Worm (Caenorhabditis elegans): Measurements from ENCODE around the gene clec-47.

The clec-47 gene

DNA sequence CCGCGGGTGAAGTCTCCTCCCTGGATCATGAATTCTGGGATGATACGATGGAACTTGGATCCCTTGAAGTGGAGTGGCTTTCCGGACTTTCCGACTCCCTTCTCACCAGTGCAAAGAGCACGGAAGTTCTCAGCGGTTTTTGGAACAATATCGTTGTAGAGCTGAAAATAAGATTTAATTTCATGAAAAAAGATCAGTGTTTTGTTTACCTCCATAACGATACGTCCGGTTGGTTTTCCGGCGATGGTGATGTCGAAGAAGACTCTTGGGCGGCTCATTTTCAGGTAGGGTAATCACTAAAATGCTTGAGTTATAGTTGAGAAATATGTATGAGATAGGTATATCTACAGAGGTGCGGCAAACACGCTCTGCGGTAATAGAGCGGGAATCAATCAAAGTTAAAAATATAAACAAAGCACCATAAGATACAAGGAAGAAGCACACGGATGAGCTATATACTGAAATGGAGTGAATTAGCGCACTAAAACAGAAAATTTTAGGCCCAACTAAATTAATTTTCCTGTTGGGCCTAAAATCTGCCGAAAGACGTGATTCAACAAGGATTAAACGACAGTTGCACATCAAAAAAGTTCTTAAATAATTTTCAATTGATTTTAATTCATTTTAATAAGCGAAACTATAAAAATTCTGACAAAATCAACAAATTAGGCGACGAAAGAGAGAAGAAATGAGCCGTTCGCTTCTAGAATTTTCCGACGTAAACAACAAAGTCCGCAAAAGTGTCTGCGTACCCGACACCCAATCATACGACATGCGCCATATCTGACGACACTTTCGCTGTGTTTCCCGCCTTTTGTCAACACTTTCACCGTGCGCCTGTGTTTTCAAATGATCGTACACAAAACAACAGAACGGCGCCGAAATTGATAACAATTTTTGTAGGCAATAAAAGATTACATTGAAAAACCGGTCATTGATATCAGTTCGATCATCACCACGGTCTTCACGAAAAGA lies 11.8 kb downstream of the clec-47 start, which contains the start of the genes cyn-7 and bath-36 (continued):
- peak in 1 of 2 experiments; percentile 75 for TF ChIP-seq lsy-2 (tag; optimal IDR thresholded peaks at IDR 0.05)
- no peak for TF ChIP-seq ces-1 (GFP tag; optimal IDR thresholded peaks at IDR 0.05)
- no peak for TF ChIP-seq tag-97 (GFP tag; IDR thresholded peaks at IDR 0.05)
- TF ChIP-seq T26A8.4 (GFP tag; IDR thresholded peaks at IDR 0.05), result peak; percentile 75
- TF ChIP-seq madf-9 (GFP tag; conservative IDR thresholded peaks at IDR 0.05), result no peak
- TF ChIP-seq attf-4 (tag; optimal IDR thresholded peaks at IDR 0.05), result no peak
- TF ChIP-seq zfp-2 (tag; optimal IDR thresholded peaks at IDR 0.05), result no peak
- no peak for TF ChIP-seq egl-27 (tag; optimal IDR thresholded peaks at IDR 0.05)
- peak; percentile 74 for TF ChIP-seq nhr-6 (tag; optimal IDR thresholded peaks at IDR 0.05)
- no peak for TF ChIP-seq ceh-62 (tag; optimal IDR thresholded peaks at IDR 0.05)
- TF ChIP-seq pqm-1 (tag; optimal IDR thresholded peaks at IDR 0.05), result peak; percentile 51

DNA sequence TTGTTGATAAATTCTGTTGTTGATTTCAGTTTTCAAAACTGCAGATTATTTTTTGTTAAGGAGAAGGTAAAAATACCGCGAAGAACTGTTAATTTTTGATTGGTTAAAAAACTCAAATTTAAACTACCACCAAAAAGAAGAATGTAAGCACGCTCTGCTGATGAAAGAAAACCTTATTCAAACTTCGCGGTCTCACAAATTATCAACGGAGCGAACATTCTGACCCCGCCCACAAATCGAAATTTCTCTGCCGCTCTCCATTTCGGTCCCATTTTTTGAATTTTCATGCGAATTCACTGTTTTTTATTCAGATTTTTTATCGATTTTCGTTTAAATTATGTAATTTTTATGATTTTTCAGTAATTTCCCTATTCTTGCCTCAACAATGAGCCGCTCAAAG lies 14.0 kb downstream of the clec-47 start, which contains the start of gene cyn-3:
Gene cyn-3 (plus strand): TSS at position 361 of the 400 bp plus-strand sequence.
- TF ChIP-seq attf-4 (tag; optimal IDR thresholded peaks at IDR 0.05) (no peak), ama-1 (optimal IDR thresholded peaks at IDR 0.05) (peak; percentile 2), mes-2 (tag; optimal IDR thresholded peaks at IDR 0.05; ENCODE audit: poor library complexity, severe bottlenecking) (peak; percentile 92), tag-97 (GFP tag; IDR thresholded peaks at IDR 0.05) (no peak), ctbp-1 (GFP tag; IDR thresholded peaks at IDR 0.05) (peak; percentile 67), fkh-10 (GFP tag; optimal IDR thresholded peaks at IDR 0.05) (peak; percentile 81), T26A8.4 (GFP tag; IDR thresholded peaks at IDR 0.05) (peak; percentile 68), ceh-62 (tag; optimal IDR thresholded peaks at IDR 0.05) (no peak), R02D3.7 (tag; optimal IDR thresholded peaks at IDR 0.05) (no peak), zag-1 (tag; optimal IDR thresholded peaks at IDR 0.05) (no peak), ceh-32 (tag; optimal IDR thresholded peaks at IDR 0.05; ENCODE audit: poor library complexity) (no peak), rbr-2 (tag; optimal IDR thresholded peaks at IDR 0.05) (peak; percentile 81), cey-2 (tag; optimal IDR thresholded peaks at IDR 0.05; ENCODE audit: borderline replicate concordance, insufficient read depth) (no peak), pha-4 (GFP tag; IDR thresholded peaks at IDR 0.05) (0 out of 2 replicates have a peak, but pooled peaks have one; percentile 44), pha-4 (tag; optimal IDR thresholded peaks at IDR 0.05) (peak; percentile 71), zip-2 (tag; optimal IDR thresholded peaks at IDR 0.05) (no peak), aha-1 (tag) (peak; percentile 18), zip-11 (GFP tag; IDR thresholded peaks at IDR 0.05) (no peak), sdz-12 (GFP tag; optimal IDR thresholded peaks at IDR 0.05) (no peak), F44E2.7 (GFP tag; IDR thresholded peaks at IDR 0.05) (no peak), mdt-29 (GFP tag; IDR thresholded peaks at IDR 0.05) (0 out of 2 replicates have a peak, but pooled peaks have one; percentile 20), nhr-237 (tag; optimal IDR thresholded peaks at IDR 0.05) (no peak), unc-130 (GFP tag; optimal IDR thresholded peaks at IDR 0.05) (peak; percentile 31), ceh-44 (GFP tag; IDR thresholded peaks at IDR 0.05) (no peak), Y75B8A.6 (GFP tag; IDR thresholded peaks at IDR 0.05) (no peak), nhr-25 (tag; optimal IDR thresholded peaks at IDR 0.05; ENCODE audit: borderline replicate concordance, insufficient read depth) (peak; percentile 28), nhr-11 (tag; optimal IDR thresholded peaks at IDR 0.05) (peak; percentile 69), F49E8.2 (tag; optimal IDR thresholded peaks at IDR 0.05; ENCODE audit: borderline replicate concordance) (no peak), madf-9 (GFP tag; conservative IDR thresholded peaks at IDR 0.05) (no peak), nhr-102 (tag; optimal IDR thresholded peaks at IDR 0.05) (peak; percentile 41), T20F7.1 (GFP tag; optimal IDR thresholded peaks at IDR 0.05) (peak; percentile 77), nhr-6 (tag; optimal IDR thresholded peaks at IDR 0.05) (peak; percentile 99), snpc-1.2 (GFP tag; IDR thresholded peaks at IDR 0.05) (peak; percentile 28; the same call in 1 of the 2 replicates), hlh-30 (tag; optimal IDR thresholded peaks at IDR 0.05; ENCODE audit: insufficient read depth) (peak; percentile 79), set-16 (GFP tag; IDR thresholded peaks at IDR 0.05) (no peak), spr-1 (tag; optimal IDR thresholded peaks at IDR 0.05) (no peak), arid-1 (GFP tag; conservative IDR thresholded peaks at IDR 0.05) (peak; percentile 71), nhr-48 (tag; optimal IDR thresholded peaks at IDR 0.05) (peak; percentile 9), unc-62 (GFP tag; optimal IDR thresholded peaks at IDR 0.05 in 1 of 2) (peak in 1 of 2 experiments; percentile 85), unc-62 (tag; optimal IDR thresholded peaks at IDR 0.05) (no peak), gei-8 (GFP tag; optimal IDR thresholded peaks at IDR 0.05) (no peak)

All from whole organism, L4 larva.